Worm (Caenorhabditis elegans): Measurements from ENCODE around the gene C25H3.16.

C25H3.16 gene

ce11 chrII:5661735-5662177 lies 4.3 kb upstream of the C25H3.16 start (continued):
- TF ChIP-seq mdl-1 (tag; optimal IDR thresholded peaks at IDR 0.05) (peak in 1 of 2 experiments; percentile 53), fos-1 (tag; optimal IDR thresholded peaks at IDR 0.05) (peak; percentile 84), unc-86 (tag; optimal IDR thresholded peaks at IDR 0.05) (peak; percentile 83), lin-15B (tag; optimal IDR thresholded peaks at IDR 0.05) (no peak), C04F5.9 (tag; optimal IDR thresholded peaks at IDR 0.05) (no peak), mep-1 (tag; optimal IDR thresholded peaks at IDR 0.05) (peak; percentile 67), dsc-1 (tag; optimal IDR thresholded peaks at IDR 0.05) (peak; percentile 76), nhr-11 (tag; optimal IDR thresholded peaks at IDR 0.05) (peak; percentile 25), nhr-90 (tag; optimal IDR thresholded peaks at IDR 0.05; ENCODE audit: poor library complexity) (peak; percentile 82), unc-30 (tag; optimal IDR thresholded peaks at IDR 0.05) (no peak), tlp-1 (tag; optimal IDR thresholded peaks at IDR 0.05) (no peak), aha-1 (tag; optimal IDR thresholded peaks at IDR 0.05) (no peak), hlh-4 (tag; optimal IDR thresholded peaks at IDR 0.05) (no peak), C16A3.4 (tag; optimal IDR thresholded peaks at IDR 0.05) (peak; percentile 85), dpl-1 (GFP tag; optimal IDR thresholded peaks at IDR 0.05) (peak; percentile 34 to 62 (median 48)), efl-1 (optimal IDR thresholded peaks at IDR 0.05) (peak; percentile 74 to 76), efl-1 (GFP tag; optimal IDR thresholded peaks at IDR 0.05 in 1 of 2) (peak; percentile 54 to 93), skn-1 (tag; optimal IDR thresholded peaks at IDR 0.05) (peak; percentile 60), pqm-1 (tag; optimal IDR thresholded peaks at IDR 0.05) (peak; percentile 41), C34B4.2 (tag; optimal IDR thresholded peaks at IDR 0.05) (no peak), lir-3 (tag; optimal IDR thresholded peaks at IDR 0.05; ENCODE audit: poor library complexity) (peak; percentile 35), ama-1 (optimal IDR thresholded peaks at IDR 0.05) (peak; percentile 99), ztf-4 (tag; optimal IDR thresholded peaks at IDR 0.05) (peak; percentile 98), jun-1 (tag; optimal IDR thresholded peaks at IDR 0.05) (peak; percentile 62), ces-1 (GFP tag; optimal IDR thresholded peaks at IDR 0.05) (peak; percentile 67), nhr-77 (tag; optimal IDR thresholded peaks at IDR 0.05) (peak; percentile 83), fkh-8 (tag; optimal IDR thresholded peaks at IDR 0.05) (peak; percentile 92), efl-3 (GFP tag; optimal IDR thresholded peaks at IDR 0.05) (no peak), isw-1 (GFP tag; IDR thresholded peaks at IDR 0.05) (peak; percentile 75), mab-9 (GFP tag; IDR thresholded peaks at IDR 0.05) (peak; percentile 71), lsy-2 (tag; optimal IDR thresholded peaks at IDR 0.05) (peak; percentile 77 to 88), unc-130 (tag; optimal IDR thresholded peaks at IDR 0.05) (peak; percentile 5), zag-1 (tag; optimal IDR thresholded peaks at IDR 0.05) (peak; percentile 74), ets-5 (GFP tag; IDR thresholded peaks at IDR 0.05) (no peak), elt-3 (tag; optimal IDR thresholded peaks at IDR 0.05) (peak in 1 of 6 experiments; percentile 43), sptf-1 (tag; optimal IDR thresholded peaks at IDR 0.05) (no peak), fkh-10 (GFP tag; optimal IDR thresholded peaks at IDR 0.05) (peak; percentile 66), egl-13 (tag; optimal IDR thresholded peaks at IDR 0.05) (peak; percentile 78), nhr-12 (tag; optimal IDR thresholded peaks at IDR 0.05) (no peak), nhr-47 (tag; optimal IDR thresholded peaks at IDR 0.05) (peak; percentile 85), ceh-8 (GFP tag; optimal IDR thresholded peaks at IDR 0.05) (peak; percentile 21), pax-3 (tag; optimal IDR thresholded peaks at IDR 0.05) (peak; percentile 86), rnt-1 (tag; optimal IDR thresholded peaks at IDR 0.05) (peak; percentile 79), lin-13 (GFP tag; optimal IDR thresholded peaks at IDR 0.05) (peak; percentile 73), aly-2 (tag; optimal IDR thresholded peaks at IDR 0.05) (peak; percentile 66), nhr-237 (tag; optimal IDR thresholded peaks at IDR 0.05) (peak; percentile 47), fkh-4 (tag; optimal IDR thresholded peaks at IDR 0.05; ENCODE audit: borderline replicate concordance) (peak; percentile 26), irx-1 (tag; optimal IDR thresholded peaks at IDR 0.05) (peak; percentile 23), elt-2 (tag; optimal IDR thresholded peaks at IDR 0.05) (peak; percentile 80), nhr-19 (GFP tag; conservative IDR thresholded peaks at IDR 0.05) (peak; percentile 84), Y116A8C.19 (tag; optimal IDR thresholded peaks at IDR 0.05; ENCODE audit: borderline replicate concordance) (no peak), grh-1 (GFP tag; IDR thresholded peaks at IDR 0.05) (peak; percentile 73), nhr-85 (tag) (peak; percentile 88), alr-1 (tag; optimal IDR thresholded peaks at IDR 0.05; ENCODE audit: borderline replicate concordance) (no peak)

Data from whole organism, L1 larva.